Worm (Caenorhabditis elegans) whole organism, mixed stage, embryonic: ENCODE data around the gene srbc-68.

Experiments
- M03D4.4 ChIP-seq: sonication (generic microtip); optimal IDR thresholded peaks from 2 replicates; lab custom pipeline; 2017; ENCODE audit warnings: mild to moderate bottlenecking, missing genetic modification characterization, missing compliant biosample characterization
- bed-3 ChIP-seq: fragments of 200-800 bp; sonication (Bioruptor generic); optimal IDR thresholded peaks from 3 replicates; lab custom pipeline; 2018; ENCODE audit warnings: mild to moderate bottlenecking, missing genetic modification characterization, moderate library complexity, missing compliant biosample characterization
- blmp-1 ChIP-seq: fragments of 150-350 bp; optimal IDR thresholded peaks from 2 replicates; lab custom pipeline; 2014; ENCODE audit warnings: missing biosample characterization, missing genetic modification characterization
- ceh-39 ChIP-seq: fragments of 150-350 bp; optimal IDR thresholded peaks from 2 replicates; lab custom pipeline; 2014; ENCODE audit warnings: missing biosample characterization, missing genetic modification characterization
- ceh-43 ChIP-seq: fragments of 200-800 bp; sonication (Bioruptor generic); optimal IDR thresholded peaks from 2 replicates; lab custom pipeline; 2018; ENCODE audit warnings: mild to moderate bottlenecking, missing genetic modification characterization, moderate library complexity, missing compliant biosample characterization
- ceh-83 ChIP-seq: fragments of 200-800 bp; sonication (Bioruptor generic); optimal IDR thresholded peaks from 2 replicates; lab custom pipeline; 2018; ENCODE audit warnings: mild to moderate bottlenecking, missing genetic modification characterization, missing compliant biosample characterization
- ces-1 ChIP-seq: fragments of 150-350 bp; optimal IDR thresholded peaks from 2 replicates; lab custom pipeline; 2014; ENCODE audit warnings: missing biosample characterization, missing genetic modification reagents, missing genetic modification characterization
- drap-1 ChIP-seq: fragments of 200-800 bp; sonication (Bioruptor generic); optimal IDR thresholded peaks from 3 replicates; lab custom pipeline; 2018; ENCODE audit warnings: mild to moderate bottlenecking, missing genetic modification characterization, missing compliant biosample characterization
- elt-1 ChIP-seq: sonication (generic microtip); optimal IDR thresholded peaks from 2 replicates; lab custom pipeline; 2017; ENCODE audit warnings: missing genetic modification characterization, mild to moderate bottlenecking, missing compliant biosample characterization, antibody characterized with exemption, moderate library complexity, borderline replicate concordance; ENCODE audit not compliant: insufficient read depth
- elt-3 ChIP-seq: fragments of 150-350 bp; optimal IDR thresholded peaks from 2 replicates; lab custom pipeline; 2014; ENCODE audit warnings: missing biosample characterization, missing genetic modification characterization
- flh-1 ChIP-seq: fragments of 200-800 bp; sonication (Bioruptor generic); optimal IDR thresholded peaks from 2 replicates; lab custom pipeline; 2018; ENCODE audit warnings: mild to moderate bottlenecking, missing genetic modification characterization, moderate library complexity, missing compliant biosample characterization
- hlh-1 ChIP-seq: fragments of 150-350 bp; optimal IDR thresholded peaks from 2 replicates; lab custom pipeline; 2014; ENCODE audit warnings: missing biosample characterization, missing genetic modification reagents, missing genetic modification characterization
- lin-13 ChIP-seq: fragments of 150-350 bp; optimal IDR thresholded peaks from 2 replicates; lab custom pipeline; 2014; ENCODE audit warnings: missing biosample characterization, missing genetic modification characterization
- lsy-2 ChIP-seq: fragments of 150-350 bp; optimal IDR thresholded peaks from 2 replicates; lab custom pipeline; 2014; ENCODE audit warnings: missing biosample characterization, missing genetic modification characterization
- mab-5 ChIP-seq: fragments of 150-350 bp; optimal IDR thresholded peaks from 2 replicates; lab custom pipeline; 2014; ENCODE audit warnings: missing biosample characterization, missing genetic modification characterization
- mep-1 ChIP-seq: fragments of 150-350 bp; optimal IDR thresholded peaks from 2 replicates; lab custom pipeline; 2017; ENCODE audit warnings: missing biosample characterization, missing genetic modification reagents, missing genetic modification characterization, inconsistent platforms
- mls-2 ChIP-seq: sonication (generic microtip); optimal IDR thresholded peaks from 2 replicates; lab custom pipeline; 2016; ENCODE audit warnings: mild to moderate bottlenecking, missing genetic modification characterization, moderate library complexity, missing compliant biosample characterization
- nhr-12 ChIP-seq: fragments of 150-350 bp; optimal IDR thresholded peaks from 2 replicates; lab custom pipeline; 2014; ENCODE audit warnings: missing biosample characterization, missing genetic modification characterization
- nhr-2 ChIP-seq: fragments of 150-350 bp; optimal IDR thresholded peaks from 2 replicates; lab custom pipeline; 2014; ENCODE audit warnings: missing biosample characterization, missing genetic modification characterization
- nhr-237 ChIP-seq: fragments of 150-350 bp; optimal IDR thresholded peaks from 2 replicates; lab custom pipeline; 2014; ENCODE audit warnings: missing biosample characterization, missing genetic modification characterization
- nhr-28 ChIP-seq: fragments of 150-350 bp; optimal IDR thresholded peaks from 2 replicates; lab custom pipeline; 2014; ENCODE audit warnings: missing biosample characterization, missing genetic modification characterization
- nhr-76 ChIP-seq: sonication (generic microtip); optimal IDR thresholded peaks from 2 replicates; lab custom pipeline; 2017; ENCODE audit warnings: missing biosample characterization, missing genetic modification characterization
- sem-2 ChIP-seq: fragments of 200-800 bp; sonication (Bioruptor generic); optimal IDR thresholded peaks from 2 replicates; lab custom pipeline; 2018; ENCODE audit warnings: mild to moderate bottlenecking, missing genetic modification characterization, missing compliant biosample characterization
- snpc-4 ChIP-seq: fragments of 150-350 bp; optimal IDR thresholded peaks from 2 replicates; lab custom pipeline; 2014; ENCODE audit warnings: missing biosample characterization, missing genetic modification characterization
- sptf-1 ChIP-seq: sonication (generic microtip); optimal IDR thresholded peaks from 2 replicates; lab custom pipeline; 2017; ENCODE audit warnings: mild to moderate bottlenecking, missing genetic modification characterization, moderate library complexity, missing compliant biosample characterization
- tbx-8 ChIP-seq: fragments of 200-800 bp; sonication (Bioruptor generic); optimal IDR thresholded peaks from 2 replicates; lab custom pipeline; 2018; ENCODE audit warnings: mild to moderate bottlenecking, missing genetic modification characterization, moderate library complexity, missing compliant biosample characterization
- unc-39 ChIP-seq: fragments of 150-350 bp; optimal IDR thresholded peaks from 2 replicates; lab custom pipeline; 2014; ENCODE audit warnings: missing biosample characterization, missing genetic modification characterization
- unc-62 ChIP-seq: fragments of 150-350 bp; optimal IDR thresholded peaks from 2 replicates; lab custom pipeline; 2014; ENCODE audit warnings: missing biosample characterization, missing genetic modification reagents, missing genetic modification characterization
- zip-8 ChIP-seq: fragments of 150-350 bp; optimal IDR thresholded peaks from 2 replicates; lab custom pipeline; 2014; ENCODE audit warnings: missing biosample characterization, missing genetic modification characterization
- ztf-11 ChIP-seq: fragments of 150-350 bp; optimal IDR thresholded peaks from 2 replicates; lab custom pipeline; 2014; ENCODE audit warnings: missing biosample characterization, missing genetic modification characterization

The srbc-68 gene

ce11 chrV:3583622-3584021 lies 37.2 kb upstream of the srbc-68 start:
- TF ChIP-seq unc-39 (tag; lab: Kevin White, UChicago) = no peak
- TF ChIP-seq ceh-83 (GFP tag; lab: Kevin White, UChicago) = no peak
- TF ChIP-seq nhr-237 (tag; lab: Kevin White, UChicago) = no peak

ce11 chrV:3582671-3583070 lies 36.3 kb upstream of the srbc-68 start:
- no peak for TF ChIP-seq tbx-8 (GFP tag; lab: Kevin White, UChicago)
- no peak for TF ChIP-seq blmp-1 (tag; lab: Kevin White, UChicago)
- no peak for TF ChIP-seq mep-1 (tag; lab: Kevin White, UChicago)
- no peak for TF ChIP-seq nhr-237 (tag; lab: Kevin White, UChicago)
- TF ChIP-seq elt-1 (tag; lab: Kevin White, UChicago) = no peak
- TF ChIP-seq, all 35 proteins: peak for 0

- TF ChIP-seq tbx-8 (GFP tag; lab: Kevin White, UChicago) (no peak), nhr-12 (tag; lab: Kevin White, UChicago) (no peak), mab-5 (no peak), nhr-237 (tag; lab: Kevin White, UChicago) (no peak), sem-2 (no peak)
Measured at ce11 chrV:3582086-3582485, 35.7 kb upstream of the srbc-68 start.

- TF ChIP-seq ceh-39 (tag; lab: Kevin White, UChicago) (no peak), nhr-76 (no peak), nhr-237 (tag; lab: Kevin White, UChicago) (no peak), ceh-83 (GFP tag; lab: Kevin White, UChicago) (no peak), sem-2 (no peak), unc-39 (tag; lab: Kevin White, UChicago) (no peak), lsy-2 (no peak), ztf-11 (tag; lab: Kevin White, UChicago) (no peak), bed-3 (GFP tag; lab: Kevin White, UChicago) (no peak), lin-13 (tag; lab: Kevin White, UChicago) (no peak), nhr-28 (tag; lab: Kevin White, UChicago) (no peak), M03D4.4 (tag; lab: Kevin White, UChicago) (no peak), flh-1 (GFP tag; lab: Kevin White, UChicago) (no peak), nhr-2 (tag; lab: Kevin White, UChicago) (no peak), elt-1 (tag; lab: Kevin White, UChicago) (no peak), unc-62 (no peak)
Measured at ce11 chrV:3581643-3582042, 35.2 kb upstream of the srbc-68 start.

- TF ChIP-seq elt-3 (tag; lab: Kevin White, UChicago) (no peak), lin-13 (tag; lab: Kevin White, UChicago) (no peak), M03D4.4 (tag; lab: Kevin White, UChicago) (no peak), drap-1 (GFP tag; lab: Kevin White, UChicago) (no peak), hlh-1 (tag; lab: Kevin White, UChicago) (no peak), sem-2 (no peak), flh-1 (GFP tag; lab: Kevin White, UChicago) (no peak), ceh-83 (GFP tag; lab: Kevin White, UChicago) (no peak), sptf-1 (no peak), mab-5 (no peak), ces-1 (GFP tag; lab: Kevin White, UChicago) (no peak), zip-8 (tag; lab: Kevin White, UChicago) (no peak), nhr-28 (tag; lab: Kevin White, UChicago) (no peak), snpc-4 (tag; lab: Kevin White, UChicago) (no peak), nhr-2 (tag; lab: Kevin White, UChicago) (no peak), ztf-11 (tag; lab: Kevin White, UChicago) (no peak), tbx-8 (GFP tag; lab: Kevin White, UChicago) (no peak), nhr-12 (tag; lab: Kevin White, UChicago) (no peak), unc-62 (no peak), ceh-43 (no peak)
Measured at ce11 chrV:3581034-3581433, 34.6 kb upstream of the srbc-68 start.

- TF ChIP-seq nhr-12 (tag; lab: Kevin White, UChicago) (no peak), unc-39 (tag; lab: Kevin White, UChicago) (no peak), mls-2 (no peak), ztf-11 (tag; lab: Kevin White, UChicago) (no peak), unc-62 (no peak), mep-1 (tag; lab: Kevin White, UChicago) (no peak), nhr-237 (tag; lab: Kevin White, UChicago) (no peak), zip-8 (tag; lab: Kevin White, UChicago) (no peak), ceh-83 (GFP tag; lab: Kevin White, UChicago) (no peak), bed-3 (GFP tag; lab: Kevin White, UChicago) (no peak), nhr-2 (tag; lab: Kevin White, UChicago) (no peak), ces-1 (GFP tag; lab: Kevin White, UChicago) (no peak)
Measured at ce11 chrV:3580385-3580784, 34.0 kb upstream of the srbc-68 start.
